Worm (Caenorhabditis elegans) whole organism, L4/young adult: ENCODE results near the gene irld-25.

Source experiments
- W03F9.2 ChIP-seq: fragments of 150-350 bp; optimal IDR thresholded peaks from 2 replicates; lab custom pipeline; 2014; ENCODE audit warnings: missing biosample characterization, missing genetic modification characterization
- dao-5 ChIP-seq: sonication (generic microtip); optimal IDR thresholded peaks from 2 replicates; lab custom pipeline; 2016; ENCODE audit warnings: missing genotype, missing genetic modification characterization, moderate library complexity, missing compliant biosample characterization

ce11 chrV:15197955-15198354 is 23.5 kb upstream of the irld-25 start, which contains the start of gene srw-1:
- no peak for TF ChIP-seq dao-5 (tag; lab: Kevin White, UChicago)
- TF ChIP-seq W03F9.2 (tag; lab: Kevin White, UChicago) = no peak
